Fruit fly (Drosophila melanogaster) whole organism, pupa: ENCODE data around the gene term.

Experiments used
- CG10348 ChIP-seq: fragments of 200-800 bp; sonication (Bioruptor generic); IDR thresholded peaks from 2 replicates; pipeline ENCODE4 v1.3.6; 2022; ENCODE audit warnings: missing biosample characterization, missing genetic modification characterization
- CG17806 ChIP-seq: fragments of 200-800 bp; sonication (Bioruptor generic); optimal IDR thresholded peaks from 2 replicates; lab custom pipeline; 2018; ENCODE audit warnings: missing biosample characterization, mild to moderate bottlenecking, missing genetic modification characterization, moderate library complexity
- CG32121 ChIP-seq: fragments of 200-800 bp; sonication (Bioruptor generic); IDR thresholded peaks from 2 replicates; pipeline ENCODE4 v1.3.6; 2022; ENCODE audit warnings: missing biosample characterization, missing genetic modification characterization
- CG34367 ChIP-seq: fragments of 200-800 bp; sonication (Bioruptor generic); optimal IDR thresholded peaks from 2 replicates; lab custom pipeline; 2018; ENCODE audit warnings: missing biosample characterization, mild to moderate bottlenecking, missing genetic modification characterization
- CG8159 ChIP-seq: fragments of 200-800 bp; sonication (Bioruptor generic); optimal IDR thresholded peaks from 3 replicates; lab custom pipeline; 2018; ENCODE audit warnings: missing biosample characterization, mild to moderate bottlenecking, missing genetic modification characterization, moderate library complexity
- CG8301 ChIP-seq: fragments of 200-800 bp; sonication (Bioruptor generic); optimal IDR thresholded peaks from 2 replicates; lab custom pipeline; 2018; ENCODE audit warnings: missing biosample characterization, mild to moderate bottlenecking, missing genetic modification characterization
- CG9948 ChIP-seq: fragments of 200-800 bp; sonication (Bioruptor generic); optimal IDR thresholded peaks from 2 replicates; lab custom pipeline; 2018; ENCODE audit warnings: missing biosample characterization, mild to moderate bottlenecking, missing genetic modification characterization, moderate library complexity
- D1 ChIP-seq: fragments of 200-800 bp; sonication (Bioruptor generic); optimal IDR thresholded peaks from 2 replicates; lab custom pipeline; 2018; ENCODE audit warnings: missing biosample characterization, mild to moderate bottlenecking, missing genetic modification characterization, moderate library complexity
- EcR ChIP-seq: fragments of 200-800 bp; sonication (Bioruptor generic); optimal IDR thresholded peaks from 3 replicates; lab custom pipeline; 2019; ENCODE audit warnings: missing biosample characterization, missing genetic modification characterization, mild to moderate bottlenecking, moderate library complexity, missing genetic modification reagents
- Ets98B ChIP-seq: fragments of 200-800 bp; sonication (Bioruptor generic); IDR thresholded peaks from 2 replicates; pipeline ENCODE4 v1.3.6; 2022; ENCODE audit warnings: missing biosample characterization, missing genetic modification characterization
- Pif1A ChIP-seq: fragments of 200-800 bp; sonication (Bioruptor generic); optimal IDR thresholded peaks from 3 replicates; lab custom pipeline; 2016; ENCODE audit warnings: missing biosample characterization, missing genetic modification characterization
- Pif1B ChIP-seq: fragments of 200-800 bp; sonication (Bioruptor generic); optimal IDR thresholded peaks from 3 replicates; lab custom pipeline; 2016; ENCODE audit warnings: missing biosample characterization, missing genetic modification characterization
- Snoo ChIP-seq: fragments of 200-800 bp; sonication (Bioruptor generic); optimal IDR thresholded peaks from 3 replicates; lab custom pipeline; 2017; ENCODE audit warnings: missing biosample characterization, mild to moderate bottlenecking, missing genetic modification characterization, inconsistent platforms
- fd96Ca ChIP-seq: fragments of 200-800 bp; sonication (Bioruptor generic); IDR thresholded peaks from 3 replicates; pipeline ENCODE4 v1.3.6; 2022; ENCODE audit warnings: missing biosample characterization, missing genetic modification characterization

DNA sequence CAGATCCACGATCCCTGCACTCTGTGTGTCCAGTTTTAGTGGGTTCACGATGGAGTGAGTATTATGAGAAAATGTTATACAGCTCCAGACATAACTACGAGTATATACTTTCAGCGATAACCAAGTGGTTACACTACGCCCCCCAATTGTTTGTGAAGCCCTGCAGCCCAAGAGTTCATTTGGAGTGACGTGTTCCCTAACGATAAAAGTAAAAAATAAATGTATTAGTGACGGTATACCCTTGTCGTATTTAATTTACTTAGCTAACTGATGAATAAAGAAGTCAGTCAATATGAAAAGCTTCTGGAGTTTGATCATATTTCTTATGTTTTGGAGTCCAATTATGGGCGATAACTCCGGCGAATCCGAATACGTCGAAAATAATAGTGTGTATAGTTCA is 13.6 kb upstream of the term start, which contains the start of gene CG18231:
- TF ChIP-seq EcR (GFP tag; lab: Kevin White, UChicago) (no peak), Pif1A (no peak), Ets98B (GFP tag; lab: Robert Waterston, UW) (no peak), D1 (tag; lab: Kevin White, UChicago) (no peak), CG34367 (no peak), Pif1B (GFP tag; lab: Kevin White, UChicago) (no peak), Snoo (tag; lab: Kevin White, UChicago) (no peak), fd96Ca (GFP tag; lab: Robert Waterston, UW) (no peak), CG8159 (tag; lab: Kevin White, UChicago) (no peak), CG17806 (tag; lab: Kevin White, UChicago) (no peak), CG10348 (no peak), CG9948 (tag; lab: Kevin White, UChicago) (no peak), CG32121 (no peak), CG8301 (tag; lab: Kevin White, UChicago) (no peak)
